Fruit fly (Drosophila melanogaster) ovary, adult (tissue): Measurements from ENCODE around the gene CG13807.

Source experiments
- CG17801 ChIP-seq: fragments of 200-800 bp; optimal IDR thresholded peaks from 2 replicates; lab custom pipeline; 2019; ENCODE audit warnings: missing biosample characterization, mild to moderate bottlenecking, missing genetic modification characterization, moderate library complexity; ENCODE audit not compliant: partially characterized antibody

The CG13807 gene

dm6 chr3L:2262515-2262944 lies at the start of gene CG13807, which contains the start of gene oxt:
Gene CG13807, plus strand, starts transcription at chr3L:2262919.
Gene oxt, minus strand, starts transcription at chr3L:2262664.
- peak; percentile 93 for TF ChIP-seq CG17801 (GFP tag; lab: Kevin White, UChicago)

dm6 chr3L:2228367-2229171 lies 34.1 kb upstream of the CG13807 start:
- no peak for TF ChIP-seq CG17801 (GFP tag; lab: Kevin White, UChicago)

DNA sequence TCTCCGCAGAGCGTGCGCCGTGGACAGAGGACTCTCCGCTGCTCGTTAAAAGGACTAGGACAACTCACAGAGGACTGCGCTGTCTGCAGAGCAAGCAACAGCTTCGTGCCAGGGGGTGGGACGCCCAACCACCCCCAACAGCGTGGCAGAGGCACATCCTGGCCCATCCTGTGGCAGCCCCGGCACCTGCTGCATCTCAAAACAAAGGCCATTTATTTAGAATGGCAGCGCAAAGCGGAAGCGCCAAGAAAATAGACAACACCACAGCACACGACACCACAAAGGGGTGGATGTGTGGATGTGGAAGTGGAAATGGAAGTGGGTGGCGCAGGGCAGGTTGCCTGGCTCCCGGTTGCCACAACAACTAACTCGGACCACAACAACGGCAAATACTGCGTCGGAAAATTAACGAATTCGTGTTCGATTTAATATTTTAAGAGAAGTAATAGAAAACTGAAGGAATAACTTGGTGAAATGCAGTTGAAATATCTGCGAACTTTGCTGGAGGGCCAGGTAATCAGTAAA lies 33.5 kb upstream of the CG13807 start, which contains the start of gene Oseg2:
Gene Oseg2, plus strand, starts transcription at position 475 of the 525 bp plus-strand sequence.
- TF ChIP-seq CG17801 (GFP tag; lab: Kevin White, UChicago) = no peak

dm6 chr3L:2237034-2237433 lies 25.7 kb upstream of the CG13807 start, which contains the start of gene CG9018:
Gene CG9018, minus strand, starts transcription at chr3L:2237076.
- no peak for TF ChIP-seq CG17801 (GFP tag; lab: Kevin White, UChicago)

- TF ChIP-seq CG17801 (GFP tag; lab: Kevin White, UChicago) = no peak
Measured at dm6 chr3L:2237543-2238233, 25.0 kb upstream of the CG13807 start, which contains the start of gene ACXD. Gene ACXD, plus strand, starts transcription at chr3L:2237608.

DNA sequence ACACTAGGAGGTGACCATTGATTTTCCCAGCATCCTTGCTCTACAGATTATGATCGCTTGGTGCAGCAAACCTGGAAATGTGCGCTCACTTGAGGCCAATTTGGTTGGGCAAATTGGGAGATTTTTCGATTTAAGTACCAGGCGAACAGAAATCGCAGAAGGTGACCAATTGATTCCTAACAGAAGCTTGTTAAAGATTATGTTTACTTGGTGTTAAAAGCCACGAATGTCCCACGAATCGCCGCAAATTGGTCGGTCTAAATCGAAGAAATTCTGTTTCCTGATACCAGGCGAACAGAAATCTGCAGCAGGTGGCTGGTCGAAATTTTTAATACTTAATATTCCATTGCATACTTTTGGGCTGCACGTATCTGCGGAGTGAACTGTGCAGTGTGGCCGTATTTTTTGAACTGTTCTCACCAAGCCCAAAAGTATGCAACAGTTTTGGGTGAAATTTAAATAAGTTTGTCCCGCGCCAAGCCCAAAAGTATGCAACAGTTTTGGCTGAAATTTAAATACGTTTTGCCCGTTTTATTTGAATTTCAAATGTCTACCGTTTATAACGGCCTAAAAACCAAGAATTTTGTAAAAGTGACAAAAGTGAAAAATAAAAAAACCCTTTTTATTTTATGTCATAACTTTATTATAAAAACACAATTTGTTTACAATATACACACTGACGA lies 18.7 kb upstream of the CG13807 start, which contains the start of gene CG32301:
Gene CG32301, plus strand, starts transcription at position 633 of the 683 bp plus-strand sequence.
- no peak for TF ChIP-seq CG17801 (GFP tag; lab: Kevin White, UChicago)

DNA sequence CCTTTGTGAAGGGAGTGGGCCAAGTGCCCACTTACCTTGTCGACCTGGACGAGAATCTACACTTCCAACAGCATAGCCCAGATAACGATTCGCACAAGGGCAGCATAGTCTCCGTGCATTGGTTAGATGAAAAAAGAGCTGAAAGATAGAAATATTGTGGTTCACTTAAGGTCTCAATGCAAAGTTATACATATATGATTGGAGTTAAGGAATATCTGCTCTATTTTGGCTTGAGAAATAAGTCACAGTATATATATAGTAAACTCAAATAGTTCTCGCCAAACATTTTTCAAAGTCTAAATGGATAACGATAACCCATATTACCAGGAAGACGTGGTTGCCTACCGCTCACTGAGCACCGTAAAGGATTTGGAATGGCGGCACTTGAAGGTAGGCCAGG lies 14.4 kb upstream of the CG13807 start, which contains the start of gene CG32305:
Gene CG32305, plus strand, starts transcription at position 301 of the 400 bp plus-strand sequence.
- TF ChIP-seq CG17801 (GFP tag; lab: Kevin White, UChicago) = no peak

- no peak for TF ChIP-seq CG17801 (GFP tag; lab: Kevin White, UChicago)
Measured at dm6 chr3L:2253962-2254662, 8.6 kb upstream of the CG13807 start.

DNA sequence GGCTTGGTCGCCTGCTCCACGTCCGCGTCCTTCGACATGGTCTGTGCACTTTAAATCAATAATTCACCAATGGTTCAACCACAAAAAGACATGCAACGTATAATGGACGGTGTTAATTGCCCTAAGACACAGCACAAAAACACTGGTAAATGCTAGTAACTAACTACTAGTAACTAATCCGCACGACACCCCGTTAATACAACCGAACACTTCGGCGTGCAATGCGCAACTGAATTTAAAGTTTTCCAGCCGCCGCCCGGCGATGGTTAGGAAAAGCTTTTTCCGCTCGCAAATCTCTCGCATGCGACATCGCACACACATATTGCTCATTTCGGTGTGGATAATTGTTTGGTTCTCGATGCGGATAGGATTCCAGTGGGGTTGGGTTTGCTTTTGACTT lies 6.9 kb upstream of the CG13807 start:
- TF ChIP-seq CG17801 (GFP tag; lab: Kevin White, UChicago) = no peak

DNA sequence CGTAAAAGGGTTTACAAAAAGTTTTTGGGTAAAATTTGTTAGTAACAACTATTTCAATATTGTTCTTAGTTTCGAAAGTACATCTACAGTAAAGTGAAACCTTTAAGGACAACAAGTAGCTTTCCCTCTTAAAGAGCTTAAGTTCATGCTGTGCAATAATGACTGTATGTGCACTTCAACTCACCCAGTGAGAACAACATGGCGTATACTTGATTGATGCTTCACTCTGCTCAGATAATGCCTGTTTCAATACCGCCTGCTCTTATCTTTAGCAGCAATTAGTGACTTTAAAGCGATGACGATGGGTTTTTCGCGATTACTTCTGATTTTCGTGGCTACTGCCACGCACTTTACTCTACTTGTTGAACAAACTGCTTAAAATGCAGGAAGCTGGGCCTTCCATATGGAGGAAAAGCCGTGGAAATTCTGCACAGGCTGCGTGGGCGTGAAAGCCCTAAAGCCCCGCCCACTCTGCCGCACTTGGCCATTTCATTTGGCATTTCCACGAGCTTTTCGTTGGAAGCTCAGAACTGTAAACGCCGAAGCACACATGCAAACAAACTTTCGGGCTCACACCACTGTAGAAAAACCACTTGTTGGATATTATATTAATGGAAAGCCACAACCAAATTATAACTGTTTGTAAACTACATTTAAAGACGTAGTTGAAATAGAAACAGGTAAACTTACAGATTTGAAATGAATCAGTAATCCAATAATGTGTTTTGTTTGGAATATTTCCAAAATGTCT lies 6.1 kb upstream of the CG13807 start:
- no peak for TF ChIP-seq CG17801 (GFP tag; lab: Kevin White, UChicago)

DNA sequence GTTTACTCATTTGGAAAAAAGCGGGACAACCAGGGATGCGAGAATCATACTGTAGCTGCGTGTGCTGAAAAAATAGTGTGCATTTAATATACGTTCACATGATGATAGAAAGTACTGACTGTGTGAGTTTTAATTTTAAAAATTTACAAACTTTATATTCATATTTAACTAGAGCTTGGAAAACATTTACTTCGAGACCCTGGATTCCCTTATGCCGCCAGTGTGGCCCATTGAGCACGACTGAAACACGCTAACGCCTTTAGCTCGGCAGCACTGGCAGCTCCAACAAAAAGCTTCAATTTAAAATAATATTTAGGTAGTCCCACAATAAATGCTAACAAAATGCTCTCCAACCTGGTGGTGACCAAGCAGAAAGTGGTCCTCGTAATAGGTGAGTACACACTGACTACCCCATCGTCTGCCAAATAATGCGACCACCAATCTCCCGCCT lies 5.3 kb upstream of the CG13807 start, which contains the start of the genes CG1275 and Elp5:
Gene CG1275, minus strand, starts transcription at position 12 of the 451 bp plus-strand sequence.
Gene Elp5, plus strand, starts transcription at position 45 of the 451 bp plus-strand sequence.
- peak; percentile 99 for TF ChIP-seq CG17801 (GFP tag; lab: Kevin White, UChicago)

DNA sequence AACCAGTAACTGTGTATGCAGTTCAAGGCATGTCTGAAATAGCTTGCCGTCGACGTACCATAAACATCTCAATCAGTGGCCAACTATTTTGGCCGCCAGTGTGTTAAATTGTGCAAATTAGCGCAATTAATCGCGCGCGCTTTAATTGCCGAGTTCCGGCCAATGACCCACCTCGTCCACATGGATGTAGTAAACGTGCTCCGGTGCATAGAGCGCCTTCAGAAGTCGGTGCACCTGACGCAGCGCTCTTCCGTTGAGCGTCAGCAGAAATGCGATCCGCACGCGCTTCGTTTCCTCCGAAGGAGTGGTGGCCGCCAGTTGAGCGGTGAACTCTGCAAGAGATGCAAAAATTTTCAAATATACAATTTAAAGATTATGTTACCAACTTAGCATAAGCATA lies 1.4 kb upstream of the CG13807 start:
- TF ChIP-seq CG17801 (GFP tag; lab: Kevin White, UChicago) = no peak
